Worm (Caenorhabditis elegans) whole organism, young adult: ENCODE results near the gene Y58A7A.1.
A peak's percentile ranks its signal among the peaks of the same experiment; 100 is the strongest.

Experiments
- B0261.1 ChIP-seq: sonication (generic microtip); optimal IDR thresholded peaks from 2 replicates; lab custom pipeline; 2016; ENCODE audit warnings: mild to moderate bottlenecking, missing genetic modification characterization, moderate library complexity, missing compliant biosample characterization
- D2030.7 ChIP-seq: fragments of 200-800 bp; sonication (Bioruptor generic); IDR thresholded peaks from 2 replicates; pipeline ENCODE4 v1.3.6; 2022; ENCODE audit warnings: missing genetic modification reagents, missing genetic modification characterization, missing compliant biosample characterization
- F10E7.11 ChIP-seq: sonication (generic microtip); optimal IDR thresholded peaks from 2 replicates; lab custom pipeline; 2017; ENCODE audit warnings: mild to moderate bottlenecking, missing genetic modification characterization, moderate library complexity, missing compliant biosample characterization
- F22D6.2 ChIP-seq: sonication (generic microtip); optimal IDR thresholded peaks from 2 replicates; lab custom pipeline; 2016; ENCODE audit warnings: mild to moderate bottlenecking, missing genetic modification characterization, missing compliant biosample characterization
- F23B12.7 ChIP-seq: sonication (generic microtip); optimal IDR thresholded peaks from 2 replicates; lab custom pipeline; 2017; ENCODE audit warnings: missing genetic modification characterization, mild to moderate bottlenecking, missing compliant biosample characterization, antibody characterized with exemption, moderate library complexity; ENCODE audit not compliant: insufficient read depth
- T07F8.4 ChIP-seq: sonication (generic microtip); optimal IDR thresholded peaks from 2 replicates; lab custom pipeline; 2016; ENCODE audit warnings: mild to moderate bottlenecking, missing genetic modification characterization, moderate library complexity, missing compliant biosample characterization
- T26A5.8 ChIP-seq: sonication (generic microtip); optimal IDR thresholded peaks from 2 replicates; lab custom pipeline; 2016; ENCODE audit warnings: missing genetic modification characterization, missing compliant biosample characterization
- Y53F4B.3 ChIP-seq: fragments of 200-800 bp; sonication (Bioruptor generic); IDR thresholded peaks from 2 replicates; pipeline ENCODE4 v1.3.6; 2022; ENCODE audit warnings: missing genetic modification reagents, missing genetic modification characterization, missing compliant biosample characterization
- Y53G8AR.9 ChIP-seq: fragments of 200-800 bp; sonication (Bioruptor generic); conservative IDR thresholded peaks from 2 replicates; pipeline ENCODE4 v1.3.6; 2022; ENCODE audit warnings: missing genetic modification reagents, missing genetic modification characterization, missing compliant biosample characterization
- Y95B8A.8 ChIP-seq: fragments of 200-800 bp; sonication (Bioruptor generic); IDR thresholded peaks from 2 replicates; pipeline ENCODE4 v1.3.6; 2022; ENCODE audit warnings: missing genetic modification reagents, missing genetic modification characterization, missing compliant biosample characterization
- aptf-2 ChIP-seq: fragments of 200-800 bp; sonication (Bioruptor generic); conservative IDR thresholded peaks from 2 replicates; pipeline ENCODE4 v1.3.6; 2022; ENCODE audit warnings: missing genetic modification reagents, missing genetic modification characterization, missing compliant biosample characterization
- aptf-3 ChIP-seq: fragments of 200-800 bp; sonication (Bioruptor generic); IDR thresholded peaks from 2 replicates; pipeline ENCODE4 v1.3.6; 2022; ENCODE audit warnings: missing genetic modification characterization, missing compliant biosample characterization
- atf-7 ChIP-seq: sonication (generic microtip); optimal IDR thresholded peaks from 2 replicates; lab custom pipeline; 2017; ENCODE audit warnings: mild to moderate bottlenecking, missing genetic modification characterization, missing compliant biosample characterization
- attf-6 ChIP-seq: fragments of 200-800 bp; sonication (Bioruptor generic); IDR thresholded peaks from 2 replicates; pipeline ENCODE4 v1.3.6; 2022; ENCODE audit warnings: missing genetic modification reagents, missing genetic modification characterization, missing compliant biosample characterization
- ccch-3 ChIP-seq: fragments of 200-800 bp; sonication (Bioruptor generic); optimal IDR thresholded peaks from 2 replicates; lab custom pipeline; 2018; ENCODE audit warnings: mild to moderate bottlenecking, missing genetic modification characterization, missing compliant biosample characterization
- cebp-1 ChIP-seq, 2 experiments: fragments of 200-800 bp in 1 of 2; sonication (Bioruptor generic) in 1 of 2; sonication (generic microtip) in 1 of 2; IDR thresholded peaks in 1 of 2; optimal IDR thresholded peaks in 1 of 2; 2 replicates each; pipeline versions ENCODE4 v1.3.6 to Lab custom; 2017 to 2022; ENCODE audit warnings: missing compliant biosample characterization in 2 of 2, missing genetic modification characterization in 2 of 2, mild to moderate bottlenecking in 1 of 2, missing genetic modification reagents in 1 of 2, moderate library complexity in 1 of 2
- ceh-58 ChIP-seq: fragments of 200-800 bp; sonication (Bioruptor generic); IDR thresholded peaks from 2 replicates; pipeline ENCODE4 v1.3.6; 2022; ENCODE audit warnings: missing genetic modification characterization, missing compliant biosample characterization
- ceh-91 ChIP-seq: fragments of 200-800 bp; sonication (Bioruptor generic); IDR thresholded peaks from 2 replicates; pipeline ENCODE4 v1.3.6; 2022; ENCODE audit warnings: missing genetic modification reagents, missing genetic modification characterization, missing compliant biosample characterization
- dox-1 ChIP-seq: fragments of 200-800 bp; sonication (Bioruptor generic); IDR thresholded peaks from 2 replicates; pipeline ENCODE4 v1.3.6; 2022; ENCODE audit warnings: missing genetic modification reagents, missing genetic modification characterization, missing compliant biosample characterization
- hsf-1 ChIP-seq: fragments of 200-800 bp; sonication (Bioruptor generic); IDR thresholded peaks from 2 replicates; pipeline ENCODE4 v1.3.6; 2022; ENCODE audit warnings: missing genetic modification reagents, missing genetic modification characterization, missing compliant biosample characterization
- madf-6 ChIP-seq: fragments of 200-800 bp; sonication (Bioruptor generic); IDR thresholded peaks from 2 replicates; pipeline ENCODE4 v1.3.6; 2022; ENCODE audit warnings: missing genetic modification reagents, missing genetic modification characterization, missing compliant biosample characterization
- nhr-120 ChIP-seq: fragments of 200-800 bp; sonication (Bioruptor generic); IDR thresholded peaks from 2 replicates; pipeline ENCODE4 v1.3.6; 2022; ENCODE audit warnings: missing genetic modification characterization, missing compliant biosample characterization
- nhr-90 ChIP-seq: sonication (generic microtip); optimal IDR thresholded peaks from 2 replicates; lab custom pipeline; 2016; ENCODE audit warnings: missing genotype, mild to moderate bottlenecking, missing genetic modification characterization, missing compliant biosample characterization
- snpc-1.1 ChIP-seq: sonication (generic microtip); optimal IDR thresholded peaks from 2 replicates; lab custom pipeline; 2017; ENCODE audit warnings: missing genetic modification characterization, mild to moderate bottlenecking, missing compliant biosample characterization, antibody characterized with exemption, moderate library complexity, missing genotype, missing genetic modification reagents; ENCODE audit not compliant: insufficient read depth
- snpc-1.3 ChIP-seq: sonication (generic microtip); optimal IDR thresholded peaks from 2 replicates; lab custom pipeline; 2017; ENCODE audit warnings: missing genetic modification characterization, mild to moderate bottlenecking, missing compliant biosample characterization, antibody characterized with exemption, moderate library complexity, missing genotype, missing genetic modification reagents; ENCODE audit not compliant: insufficient read depth
- snpc-4 ChIP-seq, 5 experiments: fragments of 150-350 bp in 1 of 5; sonication (generic microtip) in 4 of 5; optimal IDR thresholded peaks; 2 replicates each; lab custom pipeline; 2014 to 2018; ENCODE audit warnings: missing genetic modification characterization in 5 of 5, missing biosample characterization in 3 of 5, antibody characterized with exemption in 2 of 5, mild to moderate bottlenecking in 2 of 5, missing compliant biosample characterization in 2 of 5, missing genotype in 2 of 5, moderate library complexity in 2 of 5, missing genetic modification reagents in 1 of 5
- tbx-9 ChIP-seq: sonication (generic microtip); optimal IDR thresholded peaks from 2 replicates; lab custom pipeline; 2016; ENCODE audit warnings: borderline replicate concordance, missing genetic modification characterization, inconsistent platforms, missing compliant biosample characterization
- tlf-1 ChIP-seq: fragments of 200-800 bp; sonication (Bioruptor generic); optimal IDR thresholded peaks from 2 replicates; lab custom pipeline; 2018; ENCODE audit warnings: mild to moderate bottlenecking, missing genetic modification characterization, missing compliant biosample characterization
- zfh-2 ChIP-seq: fragments of 200-800 bp; sonication (Bioruptor generic); conservative IDR thresholded peaks from 2 replicates; pipeline ENCODE4 v1.3.6; 2022; ENCODE audit warnings: missing genetic modification reagents, missing genetic modification characterization, missing compliant biosample characterization
- ztf-26 ChIP-seq: sonication (generic microtip); optimal IDR thresholded peaks from 2 replicates; lab custom pipeline; 2017; ENCODE audit warnings: missing genetic modification characterization, missing compliant biosample characterization
- ztf-3 ChIP-seq: fragments of 200-800 bp; sonication (Bioruptor generic); optimal IDR thresholded peaks from 2 replicates; lab custom pipeline; 2018; ENCODE audit warnings: mild to moderate bottlenecking, missing genetic modification characterization, missing compliant biosample characterization

Gene Y58A7A.1

DNA sequence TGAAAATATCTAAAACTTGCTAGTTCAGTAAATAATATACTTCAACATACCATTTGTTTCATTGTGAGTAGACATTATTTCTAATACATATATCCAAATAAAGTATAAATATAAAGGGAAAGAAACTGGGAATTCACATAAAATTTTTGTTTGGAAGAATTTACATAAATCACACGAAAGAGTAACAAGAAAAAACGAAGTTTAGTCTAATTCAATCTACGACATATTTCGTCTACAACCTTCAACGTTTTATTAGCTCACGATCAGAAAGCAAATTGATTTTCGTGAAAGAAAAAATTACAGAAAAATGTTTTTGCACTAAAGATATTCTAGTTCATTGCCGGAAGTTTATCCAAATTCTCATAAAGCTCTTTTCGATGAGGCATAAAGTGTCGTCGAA lies 27.7 kb upstream of the Y58A7A.1 start, which contains the start of gene C04F5.2:
Gene C04F5.2 (minus strand): TSS at position 101 of the 400 bp plus-strand sequence.
- TF ChIP-seq F10E7.11 (tag; lab: Kevin White, UChicago) (no peak), Y53F4B.3 (no peak), T26A5.8 (tag; lab: Kevin White, UChicago) (no peak), ccch-3 (no peak), tlf-1 (GFP tag; lab: Kevin White, UChicago) (no peak), F23B12.7 (tag; lab: Kevin White, UChicago) (no peak), snpc-1.1 (tag; lab: Kevin White, UChicago) (no peak)

DNA sequence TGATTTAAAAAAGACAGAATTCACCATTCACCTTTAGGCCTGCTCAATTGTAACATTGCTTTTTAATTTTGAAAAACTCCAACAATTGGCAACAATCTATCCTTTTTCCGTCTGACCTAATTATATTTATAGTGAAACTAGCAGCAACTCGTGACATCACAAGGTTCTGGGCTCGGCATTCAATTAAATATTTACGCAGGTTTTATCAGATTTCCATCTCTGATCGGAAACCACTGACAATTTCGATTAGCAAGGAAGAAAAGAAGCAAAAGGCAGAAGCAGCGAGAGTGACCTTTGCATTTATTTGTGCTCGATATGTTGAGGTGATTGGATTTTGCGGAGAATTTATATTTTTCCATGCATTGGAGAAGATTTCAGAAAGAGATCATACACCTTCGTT lies 21.0 kb upstream of the Y58A7A.1 start:
- no peak for TF ChIP-seq hsf-1 (GFP tag; lab: Robert Waterston, UW)
- no peak for TF ChIP-seq F22D6.2
- no peak for TF ChIP-seq Y95B8A.8
- TF ChIP-seq ztf-3 (GFP tag; lab: Kevin White, UChicago) = no peak
- no peak for TF ChIP-seq attf-6 (GFP tag; lab: Robert Waterston, UW)
- no peak for TF ChIP-seq aptf-3 (GFP tag; lab: Robert Waterston, UW)
- no peak for TF ChIP-seq cebp-1 (GFP tag; IDR thresholded peaks at IDR 0.05; lab: Robert Waterston, UW)
- no peak for TF ChIP-seq cebp-1 (tag; optimal IDR thresholded peaks at IDR 0.05; lab: Kevin White, UChicago)
- TF ChIP-seq snpc-1.3 (tag; lab: Kevin White, UChicago) = no peak
- TF ChIP-seq snpc-4 (GFP tag; optimal IDR thresholded peaks at IDR 0.05; lab: Kevin White, UChicago) = no peak
- no peak for TF ChIP-seq snpc-4 (tag; optimal IDR thresholded peaks at IDR 0.05; lab: Kevin White, UChicago)
- no peak for TF ChIP-seq B0261.1 (tag; lab: Kevin White, UChicago)
- TF ChIP-seq ceh-58 (GFP tag; lab: Robert Waterston, UW) = no peak

DNA sequence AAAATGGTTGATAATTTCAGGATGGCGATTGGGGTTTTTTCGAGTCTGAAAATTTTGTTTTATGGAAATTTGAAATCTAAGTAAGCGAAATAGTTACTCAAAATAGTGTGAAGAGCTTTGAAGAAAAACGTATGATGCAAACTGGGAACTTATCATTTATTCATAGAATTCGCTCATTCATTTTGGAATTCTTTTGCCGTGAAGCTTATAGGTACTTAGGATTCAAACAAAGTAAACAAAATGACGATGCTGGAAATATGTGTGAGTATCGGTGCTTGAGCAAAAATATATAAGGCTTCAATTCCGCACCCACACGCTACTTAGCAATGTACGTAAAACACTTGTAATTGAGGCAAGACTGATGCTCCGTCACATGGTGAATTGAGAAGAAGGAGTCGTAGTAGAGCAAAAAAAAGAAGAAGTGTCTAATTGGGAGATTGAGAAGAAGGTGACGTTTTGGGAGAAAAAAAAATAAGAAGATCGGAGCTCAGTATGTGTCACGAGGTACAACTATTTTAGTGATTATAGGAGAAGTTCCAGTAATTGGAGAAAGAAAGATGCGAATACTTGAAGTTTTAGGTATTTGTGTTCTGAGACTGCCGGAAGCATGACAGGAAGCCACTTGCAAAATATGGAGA lies 20.3 kb upstream of the Y58A7A.1 start, which contains the start of gene glb-32:
Gene glb-32 (minus strand): TSS at position 51 of the 638 bp plus-strand sequence.
- no peak for TF ChIP-seq Y95B8A.8
- TF ChIP-seq T07F8.4 (tag; lab: Kevin White, UChicago) = no peak
- TF ChIP-seq madf-6 (GFP tag; lab: Robert Waterston, UW) = no peak
- no peak for TF ChIP-seq ztf-26 (tag; lab: Kevin White, UChicago)
- no peak for TF ChIP-seq ceh-91 (GFP tag; lab: Robert Waterston, UW)
- TF ChIP-seq aptf-2 (GFP tag; lab: Robert Waterston, UW) = no peak
- TF ChIP-seq nhr-90 (tag; lab: Kevin White, UChicago) = no peak
- TF ChIP-seq D2030.7 (GFP tag; lab: Robert Waterston, UW) = no peak
- no peak for TF ChIP-seq Y53G8AR.9 (GFP tag; lab: Robert Waterston, UW)
- no peak for TF ChIP-seq tbx-9 (tag; lab: Kevin White, UChicago)
- TF ChIP-seq hsf-1 (GFP tag; lab: Robert Waterston, UW) = no peak
- no peak for TF ChIP-seq atf-7
- no peak for TF ChIP-seq dox-1 (GFP tag; lab: Robert Waterston, UW)
- no peak for TF ChIP-seq nhr-120 (GFP tag; lab: Robert Waterston, UW)
- TF ChIP-seq, all 124 proteins: peak for 0

DNA sequence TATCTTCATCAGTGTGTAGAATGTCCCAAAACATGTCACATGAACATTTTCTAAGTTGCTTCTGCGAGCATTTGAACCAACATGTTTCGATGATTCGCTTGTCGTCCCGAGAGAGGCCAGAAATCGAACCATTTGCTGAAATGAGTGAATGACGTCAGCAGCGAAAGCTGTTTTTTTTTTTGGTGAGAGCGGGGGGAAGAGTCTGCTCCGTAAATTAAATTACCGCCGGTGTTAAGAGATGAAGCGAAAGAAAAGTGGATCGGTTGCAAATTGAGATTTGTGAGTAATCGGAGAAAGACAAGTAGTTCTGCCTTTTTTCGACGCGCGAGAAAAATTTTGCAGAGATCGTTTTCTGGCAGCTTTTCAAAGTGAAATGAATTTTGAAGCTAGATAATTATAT lies 19.0 kb upstream of the Y58A7A.1 start:
- TF ChIP-seq T26A5.8 (tag; lab: Kevin White, UChicago) (no peak), zfh-2 (GFP tag; lab: Robert Waterston, UW) (peak; percentile 21; the same call in 1 of the 2 replicates), hsf-1 (GFP tag; lab: Robert Waterston, UW) (no peak)
